Worm (Caenorhabditis elegans) whole organism, L2 larva: ENCODE measurements around the gene K07E8.6.
"Not testable (repeated sequence)": the region's sequence is repeated elsewhere in the genome, so short reads cannot be mapped to it uniquely, and the experiment has no call there.

Experiments used
- C34F6.9 ChIP-seq: fragments of 150-350 bp; optimal IDR thresholded peaks from 2 replicates; lab custom pipeline; 2014; ENCODE audit warnings: missing biosample characterization, missing genetic modification characterization
- F13H6.1 ChIP-seq: sonication (generic microtip); optimal IDR thresholded peaks from 2 replicates; lab custom pipeline; 2016; ENCODE audit warnings: missing genetic modification characterization, missing compliant biosample characterization
- ZK546.5 ChIP-seq: sonication (generic microtip); optimal IDR thresholded peaks from 2 replicates; lab custom pipeline; 2017; ENCODE audit warnings: missing biosample characterization, missing genetic modification characterization
- aly-2 ChIP-seq: fragments of 150-350 bp; optimal IDR thresholded peaks from 2 replicates; lab custom pipeline; 2014; ENCODE audit warnings: missing biosample characterization, missing genetic modification characterization
- ceh-16 ChIP-seq: fragments of 150-350 bp; optimal IDR thresholded peaks from 2 replicates; lab custom pipeline; 2014; ENCODE audit warnings: missing biosample characterization, missing genetic modification characterization
- ceh-82 ChIP-seq: fragments of 150-350 bp; optimal IDR thresholded peaks from 2 replicates; lab custom pipeline; 2014; ENCODE audit warnings: missing biosample characterization, missing genetic modification characterization
- crh-2 ChIP-seq: sonication (generic microtip); optimal IDR thresholded peaks from 2 replicates; lab custom pipeline; 2017; ENCODE audit warnings: missing biosample characterization, missing genetic modification characterization
- dmd-4 ChIP-seq: sonication (generic microtip); optimal IDR thresholded peaks from 2 replicates; lab custom pipeline; 2017; ENCODE audit warnings: missing biosample characterization, missing genetic modification characterization
- egl-27 ChIP-seq: sonication (generic microtip); optimal IDR thresholded peaks from 3 replicates; lab custom pipeline; 2017; ENCODE audit warnings: missing biosample characterization, missing genetic modification reagents, missing genetic modification characterization
- elt-1 ChIP-seq: fragments of 150-350 bp; optimal IDR thresholded peaks from 2 replicates; lab custom pipeline; 2014; ENCODE audit warnings: missing biosample characterization, missing genetic modification characterization
- elt-3 ChIP-seq: sonication (generic microtip); optimal IDR thresholded peaks from 2 replicates; lab custom pipeline; 2017; ENCODE audit warnings: missing biosample characterization, missing genetic modification characterization
- fos-1 ChIP-seq: fragments of 150-350 bp; optimal IDR thresholded peaks from 2 replicates; lab custom pipeline; 2014; ENCODE audit warnings: missing biosample characterization, missing genetic modification characterization
- gmeb-1 ChIP-seq: fragments of 150-350 bp; optimal IDR thresholded peaks from 2 replicates; lab custom pipeline; 2014; ENCODE audit warnings: missing biosample characterization, missing genetic modification characterization
- lin-11 ChIP-seq: fragments of 150-350 bp; sonication (generic microtip); optimal IDR thresholded peaks from 2 replicates; lab custom pipeline; 2014; ENCODE audit warnings: missing biosample characterization, missing genetic modification characterization, inconsistent platforms, mixed read lengths
- lin-13 ChIP-seq: fragments of 150-350 bp; optimal IDR thresholded peaks from 2 replicates; lab custom pipeline; 2014; ENCODE audit warnings: missing biosample characterization, missing genetic modification reagents, missing genetic modification characterization
- mab-5 ChIP-seq: fragments of 150-350 bp; optimal IDR thresholded peaks from 2 replicates; lab custom pipeline; 2014; ENCODE audit warnings: missing biosample characterization, missing genetic modification characterization
- mdl-1 ChIP-seq, 2 experiments: fragments of 150-350 bp in 1 of 2; sonication (generic microtip) in 1 of 2; optimal IDR thresholded peaks; 2 replicates each; lab custom pipeline; 2017; ENCODE audit warnings: missing biosample characterization in 2 of 2, missing genetic modification characterization in 2 of 2
- nhr-10 ChIP-seq: sonication (generic microtip); optimal IDR thresholded peaks from 2 replicates; lab custom pipeline; 2017; ENCODE audit warnings: missing biosample characterization, missing genetic modification characterization
- nhr-11 ChIP-seq: fragments of 150-350 bp; optimal IDR thresholded peaks from 2 replicates; lab custom pipeline; 2014; ENCODE audit warnings: missing biosample characterization, missing genetic modification characterization
- nhr-129 ChIP-seq: fragments of 150-350 bp; optimal IDR thresholded peaks from 2 replicates; lab custom pipeline; 2014; ENCODE audit warnings: missing biosample characterization, missing genetic modification characterization
- nhr-21 ChIP-seq: fragments of 150-350 bp; optimal IDR thresholded peaks from 2 replicates; lab custom pipeline; 2014; ENCODE audit warnings: missing biosample characterization, missing genetic modification characterization
- nhr-25 ChIP-seq: fragments of 150-350 bp; sonication (generic microtip); optimal IDR thresholded peaks from 3 replicates; lab custom pipeline; 2014; ENCODE audit warnings: missing biosample characterization, missing genetic modification characterization
- nhr-77 ChIP-seq: fragments of 150-350 bp; optimal IDR thresholded peaks from 2 replicates; lab custom pipeline; 2014; ENCODE audit warnings: missing biosample characterization, missing genetic modification characterization
- peb-1 ChIP-seq: fragments of 150-350 bp; optimal IDR thresholded peaks from 2 replicates; lab custom pipeline; 2014; ENCODE audit warnings: missing biosample characterization, missing genetic modification characterization
- sem-4 ChIP-seq: fragments of 150-350 bp; optimal IDR thresholded peaks from 2 replicates; lab custom pipeline; 2014; ENCODE audit warnings: missing biosample characterization, missing genetic modification reagents, missing genetic modification characterization
- skn-1 ChIP-seq: sonication (generic microtip); optimal IDR thresholded peaks from 2 replicates; lab custom pipeline; 2017; ENCODE audit warnings: missing biosample characterization, missing genetic modification characterization
- sma-3 ChIP-seq: sonication (generic microtip); optimal IDR thresholded peaks from 2 replicates; lab custom pipeline; 2016; ENCODE audit warnings: missing genetic modification reagents, missing genetic modification characterization, missing compliant biosample characterization
- snpc-4 ChIP-seq: fragments of 150-350 bp; optimal IDR thresholded peaks from 2 replicates; lab custom pipeline; 2014; ENCODE audit warnings: missing biosample characterization, missing genetic modification characterization
- unc-39 ChIP-seq: fragments of 150-350 bp; optimal IDR thresholded peaks from 2 replicates; lab custom pipeline; 2014; ENCODE audit warnings: missing biosample characterization, missing genetic modification characterization
- unc-55 ChIP-seq: fragments of 150-350 bp; sonication (generic microtip); optimal IDR thresholded peaks from 3 replicates; lab custom pipeline; 2014; ENCODE audit warnings: missing biosample characterization, missing genetic modification reagents, missing genetic modification characterization
- unc-62 ChIP-seq: fragments of 150-350 bp; optimal IDR thresholded peaks from 2 replicates; lab custom pipeline; 2014; ENCODE audit warnings: missing biosample characterization, missing genetic modification reagents, missing genetic modification characterization
- ztf-11 ChIP-seq: sonication (generic microtip); optimal IDR thresholded peaks from 2 replicates; lab custom pipeline; 2017; ENCODE audit warnings: missing biosample characterization, missing genetic modification characterization

K07E8.6 gene

DNA sequence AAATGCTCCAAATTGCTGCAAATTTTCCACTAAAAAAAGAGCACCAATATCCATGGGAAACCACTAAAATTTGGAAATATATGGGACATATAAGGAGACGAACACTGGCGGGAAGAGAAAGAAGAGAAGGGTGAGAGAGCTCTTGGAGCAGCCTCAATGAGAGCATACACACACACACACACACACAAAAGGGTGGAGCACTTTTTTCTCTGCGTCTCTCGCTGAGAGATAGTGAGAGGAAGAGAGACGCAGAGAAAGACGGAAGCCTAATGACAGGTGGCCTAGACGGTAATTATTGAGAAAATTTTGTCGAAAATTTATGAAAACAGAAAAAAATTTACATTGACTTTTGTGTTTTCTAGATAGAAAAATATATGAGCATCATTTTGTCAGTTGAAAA, 16.9 kb downstream of the K07E8.6 start (continued):
- no peak for TF ChIP-seq egl-27 (tag; lab: Kevin White, UChicago)
- TF ChIP-seq ZK546.5, result no peak
- no peak for TF ChIP-seq aly-2
- TF ChIP-seq, all 48 proteins: peak for 8

DNA sequence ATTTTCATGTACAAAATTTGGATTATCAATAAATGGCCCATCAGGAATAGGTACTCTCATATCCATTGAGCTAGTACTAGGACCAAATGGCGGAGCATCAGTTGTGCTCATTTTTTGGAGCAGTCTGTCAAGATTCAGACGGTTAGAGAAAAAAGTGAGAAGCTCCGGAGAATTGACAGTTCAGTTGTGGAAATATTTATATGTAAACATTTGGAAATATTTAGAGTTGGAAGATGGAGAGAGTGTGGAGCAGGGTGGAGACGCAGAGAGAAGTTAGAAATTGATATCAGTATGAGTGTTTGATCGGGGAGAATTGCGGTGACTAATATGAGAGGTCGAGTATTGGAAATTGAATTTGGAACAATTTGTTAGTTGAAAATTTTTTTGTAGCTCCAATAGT, 18.2 kb downstream of the K07E8.6 start:
- no peak for TF ChIP-seq elt-1
- peak; percentile 14 for TF ChIP-seq crh-2 (tag; lab: Kevin White, UChicago)
- no peak for TF ChIP-seq nhr-25 (tag; lab: Kevin White, UChicago)
- TF ChIP-seq lin-11 (tag; lab: Kevin White, UChicago), result no peak
- no peak for TF ChIP-seq nhr-129
- TF ChIP-seq fos-1 (tag; lab: Kevin White, UChicago), result peak; percentile 96
- no peak for TF ChIP-seq C34F6.9 (tag; lab: Kevin White, UChicago)
- TF ChIP-seq snpc-4 (tag; lab: Kevin White, UChicago), result no peak
- peak; percentile 41 for TF ChIP-seq gmeb-1 (tag; lab: Kevin White, UChicago)

DNA sequence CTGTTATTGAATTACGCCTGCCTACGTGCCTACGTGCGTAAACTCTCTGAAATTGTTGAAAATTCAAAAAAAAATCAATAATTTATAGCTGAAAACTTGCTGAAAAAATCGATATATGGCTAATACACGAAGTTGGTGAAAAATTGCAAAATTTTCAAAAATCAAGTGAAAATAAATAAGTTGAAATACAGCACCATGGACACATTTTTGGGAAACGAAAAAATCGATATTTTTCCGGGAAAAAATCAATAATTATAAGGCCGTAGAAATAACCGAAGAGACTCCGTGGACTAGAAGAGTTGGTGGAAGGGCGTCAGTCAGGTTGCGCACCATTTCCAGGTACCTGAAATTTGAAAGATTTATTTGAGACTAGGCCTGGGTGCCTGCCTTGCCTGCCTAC, 24.7 kb downstream of the K07E8.6 start:
- TF ChIP-seq gmeb-1 (tag; lab: Kevin White, UChicago) (no peak), nhr-77 (tag; lab: Kevin White, UChicago) (no peak), nhr-11 (no peak), ceh-16 (tag; lab: Kevin White, UChicago) (no peak), snpc-4 (tag; lab: Kevin White, UChicago) (no peak), peb-1 (tag; lab: Kevin White, UChicago) (no peak)

DNA sequence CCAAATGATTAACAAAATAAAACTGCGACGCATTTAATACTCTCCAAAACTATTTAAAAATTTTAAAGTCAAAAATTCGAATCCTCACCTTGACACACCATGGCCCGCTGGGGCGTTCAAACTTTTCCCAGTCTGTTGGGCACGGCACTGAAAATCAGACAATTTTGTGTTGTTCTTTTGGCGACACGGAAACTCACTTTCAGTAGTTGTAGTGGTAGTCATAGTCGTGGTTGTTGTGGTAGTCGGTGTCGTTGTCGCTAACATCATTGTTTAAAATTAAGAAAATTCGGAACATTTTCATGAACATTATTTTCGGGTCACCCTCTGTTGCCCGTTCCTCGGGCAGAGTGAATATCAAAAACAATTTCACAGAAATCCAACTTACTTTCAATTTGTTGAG, 27.0 kb downstream of the K07E8.6 start, which contains the start of gene clec-118:
TSS of gene clec-118 (minus strand) at position 101 of the 400 bp plus-strand sequence.
- TF ChIP-seq lin-13; mab-5 (tag; lab: Kevin White, UChicago); aly-2: not testable (repeated sequence)

DNA sequence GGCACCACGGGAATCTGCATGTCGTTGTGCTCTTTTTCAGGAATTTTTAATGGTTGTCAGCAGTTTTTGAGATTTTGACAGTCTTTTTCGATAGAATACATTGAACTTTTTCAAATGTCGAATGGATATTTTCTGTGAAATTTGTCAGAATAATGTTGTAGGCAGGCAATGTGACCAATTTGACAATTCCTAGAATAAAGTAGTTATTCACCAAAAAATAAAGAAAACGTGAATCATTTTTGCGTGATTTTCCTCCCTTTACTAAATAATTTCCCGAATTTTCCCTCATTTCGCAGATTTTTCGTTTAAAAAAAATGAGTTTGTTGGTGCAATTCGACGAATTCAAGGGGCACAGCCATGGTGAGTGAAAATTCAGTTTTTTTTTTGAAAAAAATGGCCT, 30.6 kb downstream of the K07E8.6 start, which contains the start of gene W04H10.1:
TSS of gene W04H10.1 (plus strand) at position 301 of the 400 bp plus-strand sequence.
- TF ChIP-seq elt-3 (tag; lab: Kevin White, UChicago) (no peak), nhr-21 (tag; lab: Kevin White, UChicago) (no peak), sma-3 (GFP tag; lab: Kevin White, UChicago) (no peak), C34F6.9 (tag; lab: Kevin White, UChicago) (no peak), ztf-11 (tag; lab: Kevin White, UChicago) (no peak), gmeb-1 (tag; lab: Kevin White, UChicago) (no peak), peb-1 (tag; lab: Kevin White, UChicago) (no peak), nhr-10 (no peak), ceh-82 (no peak), ZK546.5 (no peak), F13H6.1 (tag; lab: Kevin White, UChicago) (no peak), fos-1 (tag; lab: Kevin White, UChicago) (no peak), skn-1 (tag; lab: Kevin White, UChicago) (no peak)

DNA sequence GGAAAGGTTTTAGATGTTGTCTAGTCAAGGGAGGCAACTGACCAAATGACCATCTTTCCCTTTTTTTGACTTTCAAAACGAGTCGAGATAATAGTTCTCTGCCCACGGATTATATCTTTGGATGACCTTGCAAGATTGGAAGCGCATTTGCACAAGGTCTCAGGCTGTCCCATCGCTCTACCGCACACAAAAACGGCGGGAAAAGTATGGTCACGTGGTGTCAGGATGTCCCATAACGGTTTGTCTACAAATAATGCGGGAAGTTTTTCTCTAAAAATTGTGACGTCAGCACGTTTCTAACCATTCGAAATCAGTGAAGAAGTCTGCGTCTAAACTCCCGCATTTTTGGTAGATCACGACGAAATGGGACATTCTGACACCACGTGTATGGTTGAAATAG, 31.0 kb downstream of the K07E8.6 start, which contains the start of gene W04H10.6:
TSS of gene W04H10.6 (minus strand) at position 101 of the 400 bp plus-strand sequence.
- TF ChIP-seq mdl-1 (tag; optimal IDR thresholded peaks at IDR 0.05; lab: Kevin White, UChicago) (no peak), mab-5 (tag; lab: Kevin White, UChicago) (no peak), gmeb-1 (tag; lab: Kevin White, UChicago) (no peak), sma-3 (GFP tag; lab: Kevin White, UChicago) (no peak), peb-1 (tag; lab: Kevin White, UChicago) (no peak), egl-27 (tag; lab: Kevin White, UChicago) (no peak), unc-39 (tag; lab: Kevin White, UChicago) (no peak), snpc-4 (tag; lab: Kevin White, UChicago) (no peak), nhr-77 (tag; lab: Kevin White, UChicago) (no peak), nhr-25 (tag; lab: Kevin White, UChicago) (no peak), dmd-4 (no peak), unc-55 (GFP tag; lab: Kevin White, UChicago) (no peak), unc-62 (GFP tag; lab: Kevin White, UChicago) (no peak), elt-3 (tag; lab: Kevin White, UChicago) (no peak), nhr-11 (no peak), aly-2 (no peak), sem-4 (no peak)
